Worm (Caenorhabditis elegans): ENCODE data around the gene T28A11.25.
A peak's percentile ranks its signal among the peaks of the same experiment; 100 is the strongest.

The T28A11.25 gene

DNA sequence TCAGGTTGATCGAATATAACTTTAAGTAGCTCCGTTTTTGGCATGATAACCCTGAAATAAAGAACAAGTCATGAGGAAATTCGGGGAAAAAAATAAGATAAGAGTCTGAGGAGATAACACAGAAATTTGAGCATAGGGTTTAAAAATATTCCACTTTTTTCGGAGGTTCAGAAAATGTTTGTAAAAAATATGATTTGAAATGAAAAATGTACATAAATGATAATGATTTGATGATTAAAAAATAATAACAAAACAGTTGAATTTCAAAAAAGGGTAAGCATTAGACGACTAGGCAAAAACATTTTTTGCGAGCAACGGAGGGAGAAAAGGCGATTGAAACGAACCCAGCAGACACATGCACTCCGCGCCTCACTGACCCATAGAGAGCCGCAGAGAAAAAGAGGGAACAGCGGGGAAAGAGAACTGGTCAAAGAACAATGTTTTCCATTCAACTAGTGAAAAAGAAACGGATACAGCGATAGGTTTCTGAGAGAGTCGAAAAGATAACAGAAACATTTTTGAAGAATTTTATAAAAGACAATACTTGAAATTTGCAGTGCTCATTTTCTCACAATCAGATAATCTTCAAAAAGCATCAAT is 30.5 kb downstream of the T28A11.25 start, which contains the start of gene arrd-18 (continued):
- TF ChIP-seq sdz-12 (GFP tag; optimal IDR thresholded peaks at IDR 0.05): no peak
- no peak for TF ChIP-seq fkh-10 (GFP tag; optimal IDR thresholded peaks at IDR 0.05)
- no peak for TF ChIP-seq mxl-2 (GFP tag; conservative IDR thresholded peaks at IDR 0.05)
- no peak for TF ChIP-seq spr-1 (tag; optimal IDR thresholded peaks at IDR 0.05)
- no peak for TF ChIP-seq vab-7 (GFP tag; IDR thresholded peaks at IDR 0.05)
- TF ChIP-seq dpl-1 (GFP tag; optimal IDR thresholded peaks at IDR 0.05): no peak
- no peak for TF ChIP-seq nhr-25 (tag; optimal IDR thresholded peaks at IDR 0.05; ENCODE audit: borderline replicate concordance, insufficient read depth)
- TF ChIP-seq lin-1 (GFP tag; IDR thresholded peaks at IDR 0.05): no peak
- TF ChIP-seq mdl-1 (tag; optimal IDR thresholded peaks at IDR 0.05): peak in 1 of 2 experiments; percentile 51
- TF ChIP-seq dve-1 (tag; optimal IDR thresholded peaks at IDR 0.05; ENCODE audit: insufficient read depth): no peak
- no peak for TF ChIP-seq ama-1 (optimal IDR thresholded peaks at IDR 0.05)
- TF ChIP-seq ceh-62 (tag; optimal IDR thresholded peaks at IDR 0.05): no peak
- TF ChIP-seq lin-29 (GFP tag; IDR thresholded peaks at IDR 0.05): no peak
- TF ChIP-seq F44E2.7 (GFP tag; IDR thresholded peaks at IDR 0.05): no peak
- TF ChIP-seq unc-62 (GFP tag; optimal IDR thresholded peaks at IDR 0.05 in 1 of 2): peak in 1 of 2 experiments; percentile 56
- TF ChIP-seq unc-62 (tag; optimal IDR thresholded peaks at IDR 0.05): no peak
- TF ChIP-seq nhr-76 (tag; optimal IDR thresholded peaks at IDR 0.05): no peak
- no peak for TF ChIP-seq mep-1 (tag; optimal IDR thresholded peaks at IDR 0.05)
- TF ChIP-seq Y75B8A.6 (GFP tag; IDR thresholded peaks at IDR 0.05): no peak
- TF ChIP-seq madf-5 (GFP tag; IDR thresholded peaks at IDR 0.05): no peak
- TF ChIP-seq nhr-42 (GFP tag; IDR thresholded peaks at IDR 0.05): no peak
- TF ChIP-seq lin-39 (tag; optimal IDR thresholded peaks at IDR 0.05): no peak
- no peak for TF ChIP-seq nhr-102 (tag; optimal IDR thresholded peaks at IDR 0.05)
- TF ChIP-seq nhr-6 (tag; optimal IDR thresholded peaks at IDR 0.05): no peak
- TF ChIP-seq lin-15B (tag; optimal IDR thresholded peaks at IDR 0.05): no peak
- peak; percentile 56 for TF ChIP-seq nhr-28 (tag; optimal IDR thresholded peaks at IDR 0.05)
- TF ChIP-seq pqm-1 (tag; optimal IDR thresholded peaks at IDR 0.05): no peak
- no peak for TF ChIP-seq arid-1 (GFP tag; conservative IDR thresholded peaks at IDR 0.05)
- peak; percentile 83 for TF ChIP-seq hmg-1.1 (GFP tag; IDR thresholded peaks at IDR 0.05)
- no peak for TF ChIP-seq madf-9 (GFP tag; conservative IDR thresholded peaks at IDR 0.05)
- TF ChIP-seq ceh-82 (tag; optimal IDR thresholded peaks at IDR 0.05): no peak
- peak; percentile 73 for TF ChIP-seq hlh-11 (tag; optimal IDR thresholded peaks at IDR 0.05)
- TF ChIP-seq tra-1 (GFP tag; IDR thresholded peaks at IDR 0.05): 0 out of 2 replicates have a peak, but pooled peaks have one; percentile 10
- no peak for TF ChIP-seq cey-2 (tag; optimal IDR thresholded peaks at IDR 0.05; ENCODE audit: borderline replicate concordance, insufficient read depth)
- no peak for TF ChIP-seq skn-1 (tag; optimal IDR thresholded peaks at IDR 0.05)
- TF ChIP-seq mes-2 (tag; optimal IDR thresholded peaks at IDR 0.05; ENCODE audit: poor library complexity, severe bottlenecking): no peak
- peak; percentile 34 for TF ChIP-seq mxl-3 (GFP tag; optimal IDR thresholded peaks at IDR 0.05)
- TF ChIP-seq nhr-237 (tag; optimal IDR thresholded peaks at IDR 0.05): no peak
- TF ChIP-seq ztf-7 (tag; optimal IDR thresholded peaks at IDR 0.05): no peak
- no peak for TF ChIP-seq ZK337.2 (GFP tag; IDR thresholded peaks at IDR 0.05)
- no peak for TF ChIP-seq aly-2 (tag; optimal IDR thresholded peaks at IDR 0.05)
- TF ChIP-seq zfp-3 (GFP tag; conservative IDR thresholded peaks at IDR 0.05): no peak
- TF ChIP-seq R02D3.7 (tag; optimal IDR thresholded peaks at IDR 0.05): no peak
- TF ChIP-seq F49E8.2 (tag; optimal IDR thresholded peaks at IDR 0.05; ENCODE audit: borderline replicate concordance): no peak
- no peak for TF ChIP-seq duxl-1 (tag; optimal IDR thresholded peaks at IDR 0.05; ENCODE audit: poor library complexity)
- TF ChIP-seq ceh-20 (GFP tag; IDR thresholded peaks at IDR 0.05): no peak
- TF ChIP-seq dmd-9 (GFP tag; IDR thresholded peaks at IDR 0.05): no peak
- TF ChIP-seq lir-3 (tag; optimal IDR thresholded peaks at IDR 0.05): no peak
- TF ChIP-seq rbr-2 (tag; optimal IDR thresholded peaks at IDR 0.05): no peak
- no peak for TF ChIP-seq ceh-44 (GFP tag; IDR thresholded peaks at IDR 0.05)
- TF ChIP-seq jun-1 (tag; optimal IDR thresholded peaks at IDR 0.05): no peak

Data from whole organism, L4 larva.